Worm (Caenorhabditis elegans): ENCODE data around the gene bli-5.
A peak's percentile ranks its signal among the peaks of the same experiment; 100 is the strongest.

bli-5 gene

DNA sequence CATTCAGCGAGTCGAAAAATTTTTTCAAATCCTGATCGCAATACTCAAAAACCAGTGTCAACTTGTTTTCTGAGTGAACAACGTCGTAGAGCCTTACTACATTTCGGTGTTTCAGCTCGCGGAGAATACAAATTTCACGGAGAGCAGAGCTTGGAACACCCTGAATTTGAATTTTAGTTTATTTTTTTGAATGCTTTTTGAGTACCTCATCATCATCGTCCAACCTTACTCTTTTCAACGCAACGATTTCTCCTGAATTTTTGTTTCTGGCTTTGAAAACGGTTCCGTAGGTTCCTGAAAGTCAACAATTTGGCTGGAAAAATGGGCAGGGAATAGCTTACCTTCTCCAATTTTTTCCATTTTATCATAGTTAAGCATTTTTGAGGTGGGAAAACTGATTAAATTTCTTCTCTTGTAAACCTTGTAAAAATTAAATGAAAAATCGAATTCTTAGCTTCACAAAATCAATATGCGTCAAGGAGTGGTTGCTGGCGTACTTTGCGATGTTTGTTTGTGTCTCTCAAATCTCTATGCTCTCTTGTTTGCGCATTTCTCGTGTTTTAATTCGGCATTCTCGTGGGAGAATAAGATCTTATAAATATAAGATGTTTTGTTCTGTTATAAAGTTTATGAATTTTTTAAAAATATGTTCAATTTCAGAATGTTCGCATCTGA, 36.5 kb upstream of the bli-5 start, which contains the start of gene cdk-5 (continued):
- TF ChIP-seq nhr-25 (tag; optimal IDR thresholded peaks at IDR 0.05; ENCODE audit: borderline replicate concordance, insufficient read depth) (no peak), dmd-6 (GFP tag; IDR thresholded peaks at IDR 0.05) (peak; percentile 63; the same call in 1 of the 2 replicates), ceh-20 (GFP tag; IDR thresholded peaks at IDR 0.05) (peak; percentile 49; the same call in 1 of the 2 replicates), F49E8.2 (tag; optimal IDR thresholded peaks at IDR 0.05; ENCODE audit: borderline replicate concordance) (no peak), dve-1 (tag; optimal IDR thresholded peaks at IDR 0.05; ENCODE audit: insufficient read depth) (peak; percentile 93), nhr-48 (tag; optimal IDR thresholded peaks at IDR 0.05) (peak; percentile 59), egl-43 (GFP tag; IDR thresholded peaks at IDR 0.05) (no peak), daf-8 (GFP tag; IDR thresholded peaks at IDR 0.05) (no peak), ceh-44 (GFP tag; IDR thresholded peaks at IDR 0.05) (no peak), ama-1 (optimal IDR thresholded peaks at IDR 0.05) (no peak), unc-62 (GFP tag; optimal IDR thresholded peaks at IDR 0.05 in 1 of 2) (peak in 1 of 2 experiments; percentile 91), unc-62 (tag; optimal IDR thresholded peaks at IDR 0.05) (no peak), lin-13 (GFP tag; optimal IDR thresholded peaks at IDR 0.05) (peak; percentile 51), arid-1 (GFP tag; conservative IDR thresholded peaks at IDR 0.05) (0 out of 2 replicates have a peak, but pooled peaks have one; percentile 39), ZK337.2 (GFP tag; IDR thresholded peaks at IDR 0.05) (no peak)

DNA sequence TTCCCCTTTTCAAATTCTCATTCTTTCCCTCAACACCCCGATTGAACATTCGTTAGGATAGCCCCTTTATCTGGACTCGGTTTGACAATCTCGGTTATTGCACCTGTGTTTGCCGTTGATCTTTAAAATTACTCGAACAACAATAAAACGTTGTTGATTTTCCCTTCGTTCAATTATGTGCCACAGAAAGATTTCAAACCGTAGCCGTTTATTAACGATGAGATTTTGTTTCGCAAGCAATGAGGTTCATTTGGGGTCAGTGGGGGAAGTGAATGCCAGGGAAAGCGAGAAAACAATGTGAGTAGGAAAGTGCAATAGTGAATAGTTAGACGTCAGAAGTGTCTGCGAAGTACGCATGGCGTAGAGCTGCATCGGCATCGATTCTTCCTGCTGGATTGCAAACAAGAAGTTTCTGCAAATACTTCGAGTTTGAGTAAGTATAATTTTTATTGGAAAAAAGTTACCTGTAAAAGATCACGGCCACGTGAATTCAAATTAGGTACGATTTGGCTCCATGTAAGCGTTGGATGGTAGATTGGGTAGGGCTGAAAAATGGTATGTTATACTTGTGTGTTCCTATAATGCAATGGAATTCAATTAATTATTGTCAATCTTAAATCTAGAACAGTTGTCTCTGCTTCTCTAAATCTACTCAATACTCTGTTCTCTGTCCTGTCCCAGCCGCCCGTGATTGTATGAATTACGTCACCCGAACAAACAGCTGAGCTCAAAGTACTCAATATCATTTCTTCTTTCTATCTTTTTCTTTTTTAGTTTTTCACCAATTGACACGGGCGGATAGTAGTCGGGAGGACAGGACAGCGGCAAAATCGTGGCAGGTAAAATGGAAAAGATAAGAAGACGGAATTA, 35.2 kb upstream of the bli-5 start, which contains the start of gene kel-3:
Gene kel-3, plus strand, starts transcription at position 328 of the 870 bp plus-strand sequence.
- TF ChIP-seq lin-29 (GFP tag; IDR thresholded peaks at IDR 0.05): no peak; the same call in 1 of the 2 replicates
- TF ChIP-seq lsy-2 (tag; optimal IDR thresholded peaks at IDR 0.05): peak; percentile 63 to 86
- TF ChIP-seq skn-1 (tag; optimal IDR thresholded peaks at IDR 0.05): no peak
- 0 out of 2 replicates have a peak, but pooled peaks have one; percentile 8 for TF ChIP-seq vab-7 (GFP tag; IDR thresholded peaks at IDR 0.05)
- no peak for TF ChIP-seq nhr-111 (GFP tag; optimal IDR thresholded peaks at IDR 0.05)
- TF ChIP-seq Y48G9A.11 (GFP tag; IDR thresholded peaks at IDR 0.05): peak; percentile 85
- no peak for TF ChIP-seq ces-1 (GFP tag; optimal IDR thresholded peaks at IDR 0.05)
- no peak for TF ChIP-seq egl-27 (tag; optimal IDR thresholded peaks at IDR 0.05)
- TF ChIP-seq unc-62 (GFP tag; optimal IDR thresholded peaks at IDR 0.05 in 1 of 2): peak in 1 of 2 experiments; percentile 91
- no peak for TF ChIP-seq unc-62 (tag; optimal IDR thresholded peaks at IDR 0.05)
- peak; percentile 82 for TF ChIP-seq mdt-29 (GFP tag; IDR thresholded peaks at IDR 0.05)
- TF ChIP-seq mdl-1 (tag; optimal IDR thresholded peaks at IDR 0.05): peak; percentile 24 to 47
- peak; percentile 96 for TF ChIP-seq zfp-3 (GFP tag; conservative IDR thresholded peaks at IDR 0.05)
- TF ChIP-seq nhr-28 (tag; optimal IDR thresholded peaks at IDR 0.05): peak; percentile 91
- TF ChIP-seq aha-1 (tag): peak; percentile 91
- no peak for TF ChIP-seq nhr-25 (tag; optimal IDR thresholded peaks at IDR 0.05; ENCODE audit: borderline replicate concordance, insufficient read depth)
- TF ChIP-seq jun-1 (tag; optimal IDR thresholded peaks at IDR 0.05): no peak
- TF ChIP-seq lin-39 (tag; optimal IDR thresholded peaks at IDR 0.05): peak; percentile 58
- peak; percentile 44 for TF ChIP-seq rbr-2 (tag; optimal IDR thresholded peaks at IDR 0.05)
- no peak for TF ChIP-seq ZK337.2 (GFP tag; IDR thresholded peaks at IDR 0.05)
- TF ChIP-seq mxl-2 (GFP tag; conservative IDR thresholded peaks at IDR 0.05): no peak
- peak; percentile 98 for TF ChIP-seq hlh-11 (tag; optimal IDR thresholded peaks at IDR 0.05)
- peak; percentile 88 for TF ChIP-seq dmd-6 (GFP tag; IDR thresholded peaks at IDR 0.05)
- peak; percentile 93 for TF ChIP-seq T26A8.4 (GFP tag; IDR thresholded peaks at IDR 0.05)
- no peak for TF ChIP-seq ceh-62 (tag; optimal IDR thresholded peaks at IDR 0.05)
- peak; percentile 70; the same call in 1 of the 2 replicates for TF ChIP-seq Y75B8A.6 (GFP tag; IDR thresholded peaks at IDR 0.05)
- TF ChIP-seq lim-7 (GFP tag; IDR thresholded peaks at IDR 0.05): no peak; the same call in none of the 2 replicates
- TF ChIP-seq F26F4.8 (GFP tag; conservative IDR thresholded peaks at IDR 0.05): peak; percentile 12; the same call in 1 of the 2 replicates
- TF ChIP-seq zip-11 (GFP tag; IDR thresholded peaks at IDR 0.05): 0 out of 2 replicates have a peak, but pooled peaks have one; percentile 17
- TF ChIP-seq ceh-32 (tag; optimal IDR thresholded peaks at IDR 0.05; ENCODE audit: poor library complexity): no peak
- TF ChIP-seq F37D6.2 (tag; optimal IDR thresholded peaks at IDR 0.05): no peak
- TF ChIP-seq ceh-20 (GFP tag; IDR thresholded peaks at IDR 0.05): peak; percentile 19
- TF ChIP-seq attf-4 (tag; optimal IDR thresholded peaks at IDR 0.05): peak; percentile 34
- peak; percentile 50 to 61 for TF ChIP-seq daf-16 (GFP tag; optimal IDR thresholded peaks at IDR 0.05)
- TF ChIP-seq daf-16 (tag; optimal IDR thresholded peaks at IDR 0.05): peak; percentile 79
- peak; percentile 88 for TF ChIP-seq mep-1 (tag; optimal IDR thresholded peaks at IDR 0.05)

All from whole organism, L4 larva.